Worm (Caenorhabditis elegans): ENCODE results near the gene cut-6.

ce11 chrIII:10869595-10869994 is 41.7 kb upstream of the cut-6 start:
- TF ChIP-seq lin-15B (tag; optimal IDR thresholded peaks at IDR 0.05) (no peak), ZK546.5 (tag; optimal IDR thresholded peaks at IDR 0.05) (no peak), nhr-11 (tag; optimal IDR thresholded peaks at IDR 0.05) (no peak), ztf-4 (tag; optimal IDR thresholded peaks at IDR 0.05) (no peak), ceh-82 (tag; optimal IDR thresholded peaks at IDR 0.05) (no peak), pha-4 (tag; optimal IDR thresholded peaks at IDR 0.05) (no peak), ceh-9 (tag; optimal IDR thresholded peaks at IDR 0.05) (no peak), pqm-1 (tag; optimal IDR thresholded peaks at IDR 0.05) (no peak)
